Fruit fly (Drosophila melanogaster) whole organism, embryonic: ENCODE results near the gene CG32192.

ENCODE experiments used
- Asciz ChIP-seq: fragments of 200-800 bp; sonication (Bioruptor generic); optimal IDR thresholded peaks from 2 replicates; lab custom pipeline; 2017; ENCODE audit warnings: missing biosample characterization, mild to moderate bottlenecking, missing genetic modification characterization, missing genetic modification reagents
- CG11093 ChIP-seq: fragments of 200-800 bp; sonication (Bioruptor generic); IDR thresholded peaks from 3 replicates; pipeline ENCODE4 v1.3.6; 2022; ENCODE audit warnings: missing biosample characterization, missing genetic modification characterization
- CG12104 ChIP-seq: fragments of 200-800 bp; sonication (Bioruptor generic); optimal IDR thresholded peaks from 3 replicates; lab custom pipeline; 2016; ENCODE audit warnings: missing biosample characterization, missing genetic modification characterization
- CG13296 ChIP-seq: fragments of 200-800 bp; sonication (Bioruptor generic); optimal IDR thresholded peaks from 3 replicates; lab custom pipeline; 2018; ENCODE audit warnings: missing biosample characterization, mild to moderate bottlenecking, missing genetic modification characterization
- CG15601 ChIP-seq: fragments of 200-800 bp; sonication (Bioruptor generic); optimal IDR thresholded peaks from 3 replicates; lab custom pipeline; 2019; ENCODE audit warnings: missing biosample characterization, mild to moderate bottlenecking, missing genetic modification characterization, moderate library complexity
- CG1602 ChIP-seq: fragments of 200-800 bp; sonication (Bioruptor generic); optimal IDR thresholded peaks from 3 replicates; lab custom pipeline; 2016; ENCODE audit warnings: missing biosample characterization, missing genetic modification characterization
- CG1647 ChIP-seq: fragments of 200-800 bp; sonication (Bioruptor generic); optimal IDR thresholded peaks from 3 replicates; lab custom pipeline; 2016; ENCODE audit warnings: missing biosample characterization, missing genetic modification characterization
- CG17361 ChIP-seq: fragments of 200-800 bp; sonication (Bioruptor generic); IDR thresholded peaks from 3 replicates; pipeline ENCODE4 v1.3.6; 2022; ENCODE audit warnings: missing biosample characterization, missing genetic modification characterization
- CG2116 ChIP-seq: fragments of 200-800 bp; sonication (Bioruptor generic); optimal IDR thresholded peaks from 3 replicates; lab custom pipeline; 2018; ENCODE audit warnings: missing biosample characterization, mild to moderate bottlenecking, missing genetic modification characterization
- CG2199 ChIP-seq: fragments of 200-800 bp; sonication (Bioruptor generic); IDR thresholded peaks from 3 replicates; pipeline ENCODE4 v1.3.6; 2022; ENCODE audit warnings: missing biosample characterization, missing genetic modification characterization
- CG2202 ChIP-seq: fragments of 200-800 bp; sonication (Bioruptor generic); optimal IDR thresholded peaks from 2 replicates; lab custom pipeline; 2018; ENCODE audit warnings: missing biosample characterization, mild to moderate bottlenecking, missing genetic modification characterization
- CG2712 ChIP-seq: fragments of 200-800 bp; optimal IDR thresholded peaks from 3 replicates; lab custom pipeline; 2019; ENCODE audit warnings: missing biosample characterization, mild to moderate bottlenecking, missing genetic modification characterization, moderate library complexity
- CG32767 ChIP-seq: fragments of 200-800 bp; sonication (Bioruptor generic); IDR thresholded peaks from 2 replicates; pipeline ENCODE4 v1.3.6; 2022; ENCODE audit warnings: missing biosample characterization, missing genetic modification characterization
- CG32772 ChIP-seq: fragments of 200-800 bp; sonication (Bioruptor generic); IDR thresholded peaks from 2 replicates; pipeline ENCODE4 v1.3.6; 2022; ENCODE audit warnings: missing biosample characterization, missing genetic modification characterization
- CG4360 ChIP-seq: fragments of 200-800 bp; sonication (Bioruptor generic); IDR thresholded peaks from 2 replicates; pipeline ENCODE4 v1.3.6; 2022; ENCODE audit warnings: missing biosample characterization, missing genetic modification characterization
- CG6765 ChIP-seq: fragments of 200-800 bp; sonication (Bioruptor generic); optimal IDR thresholded peaks from 3 replicates; lab custom pipeline; 2017; ENCODE audit warnings: missing biosample characterization, mild to moderate bottlenecking, missing genetic modification characterization
- CG8089 ChIP-seq: fragments of 200-800 bp; sonication (Bioruptor generic); optimal IDR thresholded peaks from 3 replicates; lab custom pipeline; 2016; ENCODE audit warnings: missing biosample characterization, missing genetic modification characterization
- CG8388 ChIP-seq: fragments of 200-800 bp; sonication (Bioruptor generic); optimal IDR thresholded peaks from 2 replicates; lab custom pipeline; 2019; ENCODE audit warnings: missing biosample characterization, mild to moderate bottlenecking, missing genetic modification characterization, moderate library complexity
- CG9727 ChIP-seq: fragments of 200-800 bp; sonication (Bioruptor generic); optimal IDR thresholded peaks from 3 replicates; lab custom pipeline; 2017; ENCODE audit warnings: missing biosample characterization, mild to moderate bottlenecking, missing genetic modification characterization
- Camta ChIP-seq: fragments of 200-800 bp; sonication (Bioruptor generic); optimal IDR thresholded peaks from 2 replicates; lab custom pipeline; 2016; ENCODE audit warnings: missing biosample characterization, missing genetic modification characterization
- Dip3 ChIP-seq: fragments of 200-800 bp; sonication (Bioruptor generic); optimal IDR thresholded peaks from 3 replicates; lab custom pipeline; 2016; ENCODE audit warnings: missing biosample characterization, missing genetic modification characterization
- Dll ChIP-seq: fragments of 200-800 bp; sonication (Bioruptor generic); IDR thresholded peaks from 4 replicates; pipeline ENCODE4 v1.3.6; 2022; ENCODE audit warnings: missing biosample characterization, missing genetic modification characterization; ENCODE audit not compliant: partially characterized antibody
- Doc3 ChIP-seq: fragments of 200-800 bp; sonication (Bioruptor generic); IDR thresholded peaks from 3 replicates; pipeline ENCODE4 v1.3.6; 2022; ENCODE audit warnings: missing biosample characterization, missing genetic modification characterization; ENCODE audit not compliant: partially characterized antibody
- Dref ChIP-seq: fragments of 200-800 bp; sonication (Bioruptor generic); IDR thresholded peaks from 2 replicates; pipeline ENCODE4 v1.3.6; 2022; ENCODE audit warnings: missing biosample characterization, missing genetic modification characterization
- Drgx ChIP-seq: fragments of 200-800 bp; sonication (Bioruptor generic); IDR thresholded peaks from 2 replicates; pipeline ENCODE4 v1.3.6; 2022; ENCODE audit warnings: missing biosample characterization, missing genetic modification characterization
- Fer3 ChIP-seq: fragments of 200-800 bp; sonication (Bioruptor generic); optimal IDR thresholded peaks from 2 replicates; lab custom pipeline; 2018; ENCODE audit warnings: missing biosample characterization, mild to moderate bottlenecking, missing genetic modification characterization, moderate library complexity
- HLH3B ChIP-seq: fragments of 200-800 bp; sonication (Bioruptor generic); IDR thresholded peaks from 2 replicates; pipeline ENCODE4 v1.3.6; 2022; ENCODE audit warnings: missing biosample characterization, missing genetic modification characterization
- Hmx ChIP-seq: fragments of 200-800 bp; sonication (Bioruptor generic); optimal IDR thresholded peaks from 2 replicates; lab custom pipeline; 2016; ENCODE audit warnings: missing biosample characterization, missing genetic modification characterization
- Jarid2 ChIP-seq: fragments of 200-800 bp; sonication (Bioruptor generic); optimal IDR thresholded peaks from 3 replicates; lab custom pipeline; 2017; ENCODE audit warnings: mild to moderate bottlenecking, missing biosample characterization, missing genetic modification reagents, missing genetic modification characterization
- Mad ChIP-seq: fragments of 200-800 bp; sonication (Bioruptor generic); optimal IDR thresholded peaks from 2 replicates; lab custom pipeline; 2016; ENCODE audit warnings: missing biosample characterization, missing genetic modification characterization
- Rfx ChIP-seq: fragments of 200-800 bp; sonication (Bioruptor generic); IDR thresholded peaks from 2 replicates; pipeline ENCODE4 v1.3.6; 2022; ENCODE audit warnings: missing biosample characterization, missing genetic modification characterization
- Scr ChIP-seq: fragments of 200-800 bp; sonication (Bioruptor generic); IDR thresholded peaks from 2 replicates; pipeline ENCODE4 v1.3.6; 2022; ENCODE audit warnings: missing biosample characterization, missing genetic modification characterization; ENCODE audit not compliant: partially characterized antibody
- TFAM ChIP-seq: fragments of 200-800 bp; sonication (Bioruptor generic); optimal IDR thresholded peaks from 2 replicates; lab custom pipeline; 2017; ENCODE audit warnings: missing biosample characterization, missing genetic modification characterization, inconsistent platforms
- Usf ChIP-seq: fragments of 200-800 bp; sonication (Bioruptor generic); optimal IDR thresholded peaks from 2 replicates; lab custom pipeline; 2017; ENCODE audit warnings: missing genotype, missing biosample characterization, missing genetic modification characterization
- YL-1 ChIP-seq: fragments of 200-800 bp; sonication (Bioruptor generic); optimal IDR thresholded peaks from 3 replicates; lab custom pipeline; 2017; ENCODE audit warnings: missing biosample characterization, mild to moderate bottlenecking, missing genetic modification characterization
- ac ChIP-seq: fragments of 200-800 bp; sonication (Bioruptor generic); optimal IDR thresholded peaks from 3 replicates; lab custom pipeline; 2017; ENCODE audit warnings: missing biosample characterization, mild to moderate bottlenecking, missing genetic modification characterization
- ara ChIP-seq: fragments of 200-800 bp; sonication (Bioruptor generic); IDR thresholded peaks from 2 replicates; pipeline ENCODE4 v1.3.6; 2022; ENCODE audit warnings: missing biosample characterization, missing genetic modification characterization
- crc ChIP-seq: fragments of 200-800 bp; sonication (Bioruptor generic); optimal IDR thresholded peaks from 2 replicates; lab custom pipeline; 2016; ENCODE audit warnings: missing biosample characterization, missing genetic modification characterization
- dysf ChIP-seq: fragments of 200-800 bp; sonication (Bioruptor generic); IDR thresholded peaks from 3 replicates; pipeline ENCODE4 v1.3.6; 2022; ENCODE audit warnings: missing biosample characterization, missing genetic modification characterization
- ftz-f1 ChIP-seq: fragments of 200-800 bp; sonication (Bioruptor generic); optimal IDR thresholded peaks from 2 replicates; lab custom pipeline; 2016; ENCODE audit warnings: missing biosample characterization, missing genetic modification characterization
- ham ChIP-seq: fragments of 200-800 bp; sonication (Bioruptor generic); IDR thresholded peaks from 2 replicates; pipeline ENCODE4 v1.3.6; 2022; ENCODE audit warnings: missing biosample characterization, missing genetic modification characterization
- jing ChIP-seq: fragments of 200-800 bp; sonication (Bioruptor generic); optimal IDR thresholded peaks from 2 replicates; lab custom pipeline; 2018; ENCODE audit warnings: missing biosample characterization, mild to moderate bottlenecking, missing genetic modification characterization
- maf-S ChIP-seq: fragments of 200-800 bp; sonication (Bioruptor generic); optimal IDR thresholded peaks from 2 replicates; lab custom pipeline; 2016; ENCODE audit warnings: missing biosample characterization, missing genetic modification characterization
- mam ChIP-seq: fragments of 200-800 bp; sonication (Bioruptor generic); optimal IDR thresholded peaks from 3 replicates; lab custom pipeline; 2016; ENCODE audit warnings: missing biosample characterization, missing genetic modification characterization
- psq ChIP-seq: fragments of 200-800 bp; sonication (Bioruptor generic); optimal IDR thresholded peaks from 2 replicates; lab custom pipeline; 2017; ENCODE audit warnings: missing biosample characterization, missing genetic modification characterization
- sc ChIP-seq, 3 experiments: fragments of >200 bp in 2 of 3; fragments of 200-800 bp in 1 of 3; sonication (Bioruptor generic) in 1 of 3; optimal IDR thresholded peaks; 2 replicates in 2 of 3; 3 replicates in 1 of 3; lab custom pipeline; 2017; ENCODE audit warnings: mild to moderate bottlenecking in 1 of 3, missing biosample characterization in 1 of 3, missing genetic modification characterization in 1 of 3, missing genetic modification reagents in 1 of 3
- scrt ChIP-seq: fragments of 200-800 bp; sonication (Bioruptor generic); optimal IDR thresholded peaks from 2 replicates; lab custom pipeline; 2018; ENCODE audit warnings: missing biosample characterization, mild to moderate bottlenecking, missing genetic modification characterization, moderate library complexity
- ttk ChIP-seq: fragments of 200-800 bp; sonication (Bioruptor generic); IDR thresholded peaks from 2 replicates; pipeline ENCODE4 v2.1.2; 2022; ENCODE audit warnings: missing biosample characterization, missing genetic modification characterization
- tup ChIP-seq: fragments of 200-800 bp; sonication (Bioruptor generic); optimal IDR thresholded peaks from 2 replicates; lab custom pipeline; 2016; ENCODE audit warnings: missing biosample characterization, mild to moderate bottlenecking, missing genetic modification characterization, moderate library complexity
- tx ChIP-seq: fragments of 200-800 bp; sonication (Bioruptor generic); optimal IDR thresholded peaks from 2 replicates; lab custom pipeline; 2016; ENCODE audit warnings: missing biosample characterization, missing genetic modification characterization
- usp ChIP-seq: fragments of >200 bp; optimal IDR thresholded peaks from 2 replicates; lab custom pipeline; 2017; ENCODE audit warnings: missing biosample characterization, missing genetic modification characterization

Gene CG32192

DNA sequence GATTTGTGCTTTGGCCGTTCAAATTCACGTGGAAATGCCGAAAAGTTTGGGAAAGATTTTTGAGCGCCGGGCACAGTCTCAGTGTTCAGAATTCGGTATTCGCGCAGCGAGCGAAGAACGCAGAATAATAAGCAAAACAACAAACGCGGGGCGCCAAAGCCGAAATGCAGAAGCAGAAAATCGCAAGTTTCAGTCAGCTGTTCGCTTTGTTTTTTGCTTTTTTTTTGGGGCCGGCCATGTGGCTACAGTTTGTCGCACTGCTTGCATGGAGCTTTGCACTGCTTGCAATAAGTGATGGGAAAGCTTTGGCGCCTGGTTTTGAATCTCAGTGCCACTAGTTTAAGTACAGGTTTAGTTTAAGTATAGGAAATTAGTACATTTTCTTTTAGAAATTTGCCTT, 14.2 kb upstream of the CG32192 start (continued):
- TF ChIP-seq CG32767 (GFP tag; lab: Robert Waterston, UW) = no peak
- TF ChIP-seq crc (GFP tag; lab: Kevin White, UChicago) = no peak
- no peak for TF ChIP-seq CG1602 (GFP tag; lab: Kevin White, UChicago)
- TF ChIP-seq Drgx (GFP tag; lab: Robert Waterston, UW) = peak; percentile 56
- TF ChIP-seq TFAM = no peak
- no peak for TF ChIP-seq Dll (GFP tag; lab: Robert Waterston, UW)
- no peak for TF ChIP-seq psq
- no peak for TF ChIP-seq Dip3 (GFP tag; lab: Kevin White, UChicago)
- TF ChIP-seq CG2116 = no peak
- no peak for TF ChIP-seq CG6765 (GFP tag; lab: Kevin White, UChicago)
- no peak for TF ChIP-seq Asciz (GFP tag; lab: Kevin White, UChicago)
- TF ChIP-seq CG9727 (GFP tag; lab: Kevin White, UChicago) = no peak
- no peak for TF ChIP-seq Camta (GFP tag; lab: Kevin White, UChicago)
- no peak for TF ChIP-seq usp (GFP tag; lab: Kevin White, UChicago)
- TF ChIP-seq Mad (GFP tag; lab: Kevin White, UChicago) = no peak
- no peak for TF ChIP-seq tx (GFP tag; lab: Kevin White, UChicago)
- no peak for TF ChIP-seq Hmx (GFP tag; lab: Kevin White, UChicago)
- no peak for TF ChIP-seq HLH3B
- TF ChIP-seq CG8089 (GFP tag; lab: Kevin White, UChicago) = no peak
- TF ChIP-seq Jarid2 (GFP tag; lab: Kevin White, UChicago) = peak; percentile 4
- no peak for TF ChIP-seq mam (GFP tag; lab: Kevin White, UChicago)
- no peak for TF ChIP-seq CG1647
- TF ChIP-seq Usf (GFP tag; lab: Kevin White, UChicago) = no peak
- TF ChIP-seq jing = no peak
- TF ChIP-seq CG15601 (tag; lab: Kevin White, UChicago) = no peak
- TF ChIP-seq sc (optimal IDR thresholded peaks at IDR 0.05; lab: Kevin White, UChicago) = no peak
- no peak for TF ChIP-seq sc (GFP tag; optimal IDR thresholded peaks at IDR 0.05; lab: Kevin White, UChicago)
- TF ChIP-seq maf-S (GFP tag; lab: Kevin White, UChicago) = no peak
- no peak for TF ChIP-seq ttk (GFP tag; lab: Robert Waterston, UW)
- TF ChIP-seq ham (GFP tag; lab: Robert Waterston, UW) = no peak
- peak; percentile 87 for TF ChIP-seq ftz-f1
- TF ChIP-seq CG32772 (GFP tag; lab: Robert Waterston, UW) = peak; percentile 26; the same call in 1 of the 2 replicates
- TF ChIP-seq Dref = no peak
- no peak for TF ChIP-seq dysf (GFP tag; lab: Robert Waterston, UW)
- TF ChIP-seq CG11093 (GFP tag; lab: Robert Waterston, UW) = no peak
- TF ChIP-seq CG2712 (tag; lab: Kevin White, UChicago) = no peak

DNA sequence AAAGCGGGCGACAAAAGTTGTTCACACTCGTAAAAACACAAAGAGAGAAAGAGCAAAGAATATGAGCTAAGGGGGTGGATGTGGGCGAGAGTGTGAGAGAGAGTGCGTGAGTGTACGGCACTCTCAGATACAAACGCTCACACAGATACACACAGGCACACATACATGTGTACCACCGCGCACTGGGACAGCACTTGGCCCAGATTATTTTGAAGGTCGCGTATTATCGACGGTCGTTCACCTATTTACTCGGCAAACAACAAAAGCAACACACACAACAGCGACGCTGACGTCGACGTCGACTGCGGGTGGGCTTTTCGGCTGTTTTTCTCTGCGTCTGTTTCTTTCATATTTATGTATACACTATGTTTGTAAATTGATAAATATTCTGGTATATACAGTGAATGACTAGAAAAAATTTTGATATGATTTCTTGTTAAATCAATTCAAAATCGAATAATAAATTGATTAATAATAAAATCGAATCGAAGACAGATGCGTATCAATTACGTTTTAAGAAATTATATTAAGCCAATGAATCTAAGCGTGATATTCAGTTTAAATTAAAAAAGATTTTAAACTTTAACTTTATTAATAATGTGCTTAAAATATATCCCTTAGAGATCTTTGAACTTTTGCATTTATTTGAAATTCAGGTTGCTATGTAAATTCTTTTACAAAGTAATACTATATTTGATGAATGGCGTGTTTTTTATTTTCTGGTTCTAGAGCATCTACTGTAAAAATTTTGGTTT, 10.4 kb upstream of the CG32192 start:
- TF ChIP-seq YL-1 (GFP tag; lab: Kevin White, UChicago) (peak; percentile 64), CG2202 (tag; lab: Kevin White, UChicago) (peak; percentile 88), Rfx (GFP tag; lab: Robert Waterston, UW) (peak; percentile 69), CG4360 (GFP tag; lab: Robert Waterston, UW) (peak; percentile 65), CG2199 (peak; percentile 93; the same call in 2 of the 3 replicates), CG8388 (GFP tag; lab: Kevin White, UChicago) (peak; percentile 10), CG17361 (GFP tag; lab: Robert Waterston, UW) (peak; percentile 78), ac (GFP tag; lab: Kevin White, UChicago) (peak; percentile 74), CG12104 (GFP tag; lab: Kevin White, UChicago) (peak; percentile 30), Fer3 (tag; lab: Kevin White, UChicago) (peak; percentile 65), ara (no peak; the same call in 1 of the 2 replicates), CG13296 (GFP tag; lab: Kevin White, UChicago) (peak; percentile 84), Doc3 (GFP tag; lab: Robert Waterston, UW) (no peak), Scr (no peak), tup (GFP tag; lab: Kevin White, UChicago) (peak; percentile 74), scrt (GFP tag; lab: Kevin White, UChicago) (peak; percentile 79)
